Worm (Caenorhabditis elegans): ENCODE results near the gene B0563.18.

B0563.18 gene

DNA sequence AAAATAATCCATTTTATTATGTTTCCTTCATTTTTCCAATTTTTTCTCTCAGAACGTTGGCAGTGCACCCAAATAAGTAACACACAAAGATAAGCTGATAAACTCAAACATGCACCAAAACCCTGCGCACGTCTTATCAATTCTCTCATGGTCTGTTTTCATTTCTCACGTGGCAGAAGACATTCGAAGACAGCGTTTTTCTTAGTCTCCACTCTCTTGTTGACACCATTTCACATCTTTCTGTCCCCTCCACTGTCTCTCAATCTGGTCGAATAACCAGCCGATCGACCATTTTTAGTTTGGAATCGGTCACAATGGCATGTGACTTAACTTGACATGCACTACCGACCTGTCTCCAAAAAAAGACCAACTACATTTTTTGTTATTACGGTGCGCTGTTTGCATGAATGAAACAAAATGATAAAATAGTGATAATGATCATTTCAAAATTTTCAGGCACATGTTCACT is 41.5 kb downstream of the B0563.18 start, which contains the start of gene C35B8.3:
Gene C35B8.3, plus strand, starts transcription at position 51 of the 469 bp plus-strand sequence.
- TF ChIP-seq tbx-11 (GFP tag; IDR thresholded peaks at IDR 0.05), result no peak
- TF ChIP-seq hnd-1 (tag; optimal IDR thresholded peaks at IDR 0.05), result no peak
- no peak for TF ChIP-seq aly-1 (tag; optimal IDR thresholded peaks at IDR 0.05)
- no peak for TF ChIP-seq ceh-36 (tag; optimal IDR thresholded peaks at IDR 0.05)
- TF ChIP-seq F13C5.2 (tag; optimal IDR thresholded peaks at IDR 0.05), result no peak
- no peak for TF ChIP-seq pes-1 (GFP tag; IDR thresholded peaks at IDR 0.05)
- no peak for TF ChIP-seq ets-7 (tag; optimal IDR thresholded peaks at IDR 0.05)
- TF ChIP-seq sea-1 (GFP tag; conservative IDR thresholded peaks at IDR 0.05), result no peak
